Fruit fly (Drosophila melanogaster) whole organism, embryonic: ENCODE measurements around the gene TotZ.

Experiments used
- Abd-B ChIP-seq: fragments of 200-800 bp; sonication (Bioruptor generic); optimal IDR thresholded peaks from 2 replicates; lab custom pipeline; 2018; ENCODE audit warnings: missing biosample characterization, mild to moderate bottlenecking, missing genetic modification characterization, moderate library complexity
- Aef1 ChIP-seq: fragments of 200-800 bp; sonication (Bioruptor generic); IDR thresholded peaks from 3 replicates; pipeline ENCODE4 v1.3.6; 2022; ENCODE audit warnings: missing biosample characterization, missing genetic modification characterization
- CG10209 ChIP-seq: fragments of 200-800 bp; sonication (Bioruptor generic); optimal IDR thresholded peaks from 3 replicates; lab custom pipeline; 2017; ENCODE audit warnings: missing biosample characterization, mild to moderate bottlenecking, missing genetic modification characterization, missing genetic modification reagents
- CG10543 ChIP-seq: fragments of 200-800 bp; sonication (Bioruptor generic); optimal IDR thresholded peaks from 3 replicates; lab custom pipeline; 2017; ENCODE audit warnings: missing biosample characterization, mild to moderate bottlenecking, missing genetic modification characterization, moderate library complexity
- CG12219 ChIP-seq: fragments of 200-800 bp; sonication (Bioruptor generic); optimal IDR thresholded peaks from 3 replicates; lab custom pipeline; 2018; ENCODE audit warnings: missing biosample characterization, mild to moderate bottlenecking, missing genetic modification characterization
- CG12744 ChIP-seq: fragments of 200-800 bp; sonication (Bioruptor generic); optimal IDR thresholded peaks from 2 replicates; lab custom pipeline; 2016; ENCODE audit warnings: missing biosample characterization, missing genetic modification characterization
- CG17328 ChIP-seq: fragments of 200-800 bp; sonication (Bioruptor generic); IDR thresholded peaks from 2 replicates; pipeline ENCODE4 v1.3.6; 2022; ENCODE audit warnings: missing biosample characterization, missing genetic modification characterization
- CG18011 ChIP-seq: fragments of 200-800 bp; sonication (Bioruptor generic); optimal IDR thresholded peaks from 2 replicates; lab custom pipeline; 2017; ENCODE audit warnings: missing biosample characterization, missing genetic modification characterization, mild to moderate bottlenecking, moderate library complexity, missing genotype
- CG1832 ChIP-seq: fragments of 200-800 bp; sonication (Bioruptor generic); optimal IDR thresholded peaks from 2 replicates; lab custom pipeline; 2017; ENCODE audit warnings: missing biosample characterization, mild to moderate bottlenecking, missing genetic modification characterization, inconsistent platforms
- CG18476 ChIP-seq: fragments of 200-800 bp; sonication (Bioruptor generic); optimal IDR thresholded peaks from 2 replicates; lab custom pipeline; 2016; ENCODE audit warnings: missing biosample characterization, mild to moderate bottlenecking, missing genetic modification characterization
- CG18619 ChIP-seq: fragments of 200-800 bp; sonication (Bioruptor generic); optimal IDR thresholded peaks from 3 replicates; lab custom pipeline; 2017; ENCODE audit warnings: missing biosample characterization, mild to moderate bottlenecking, missing genetic modification characterization
- CG2889 ChIP-seq: fragments of 200-800 bp; sonication (Bioruptor generic); IDR thresholded peaks from 3 replicates; pipeline ENCODE4 v1.3.6; 2022; ENCODE audit warnings: missing biosample characterization, missing genetic modification characterization
- CG30403 ChIP-seq: fragments of 200-800 bp; sonication (Bioruptor generic); optimal IDR thresholded peaks from 3 replicates; lab custom pipeline; 2016; ENCODE audit warnings: missing biosample characterization, missing genetic modification characterization
- CG31388 ChIP-seq: fragments of 200-800 bp; sonication (Bioruptor generic); optimal IDR thresholded peaks from 2 replicates; lab custom pipeline; 2016; ENCODE audit warnings: missing biosample characterization, missing genetic modification characterization
- CG32772 ChIP-seq: fragments of 200-800 bp; sonication (Bioruptor generic); IDR thresholded peaks from 2 replicates; pipeline ENCODE4 v1.3.6; 2022; ENCODE audit warnings: missing biosample characterization, missing genetic modification characterization
- CG33213 ChIP-seq: fragments of 200-800 bp; sonication (Bioruptor generic); optimal IDR thresholded peaks from 3 replicates; lab custom pipeline; 2016; ENCODE audit warnings: missing biosample characterization, missing genetic modification characterization
- CG33557 ChIP-seq: fragments of 200-800 bp; sonication (Bioruptor generic); optimal IDR thresholded peaks from 2 replicates; lab custom pipeline; 2019; ENCODE audit warnings: missing biosample characterization, mild to moderate bottlenecking, missing genetic modification characterization, moderate library complexity
- CG5245 ChIP-seq: fragments of 200-800 bp; sonication (Bioruptor generic); optimal IDR thresholded peaks from 3 replicates; lab custom pipeline; 2016; ENCODE audit warnings: missing biosample characterization, missing genetic modification characterization
- CG7271 ChIP-seq: fragments of 200-800 bp; sonication (Bioruptor generic); optimal IDR thresholded peaks from 2 replicates; lab custom pipeline; 2018; ENCODE audit warnings: missing biosample characterization, mild to moderate bottlenecking, missing genetic modification characterization, moderate library complexity
- CG8089 ChIP-seq: fragments of 200-800 bp; sonication (Bioruptor generic); optimal IDR thresholded peaks from 3 replicates; lab custom pipeline; 2016; ENCODE audit warnings: missing biosample characterization, missing genetic modification characterization
- CG8281 ChIP-seq: fragments of 200-800 bp; sonication (Bioruptor generic); optimal IDR thresholded peaks from 2 replicates; lab custom pipeline; 2018; ENCODE audit warnings: missing biosample characterization, mild to moderate bottlenecking, missing genetic modification characterization, moderate library complexity
- CG8765 ChIP-seq: fragments of 200-800 bp; sonication (Bioruptor generic); IDR thresholded peaks from 2 replicates; pipeline ENCODE4 v1.3.6; 2022; ENCODE audit warnings: missing biosample characterization, missing genetic modification characterization
- CHES-1-like ChIP-seq: fragments of 200-800 bp; sonication (Bioruptor generic); optimal IDR thresholded peaks from 2 replicates; lab custom pipeline; 2016; ENCODE audit warnings: missing biosample characterization, missing genetic modification characterization
- Chrac-16 ChIP-seq: fragments of 200-800 bp; sonication (Bioruptor generic); optimal IDR thresholded peaks from 3 replicates; lab custom pipeline; 2016; ENCODE audit warnings: missing biosample characterization, missing genetic modification characterization
- Drgx ChIP-seq: fragments of 200-800 bp; sonication (Bioruptor generic); IDR thresholded peaks from 2 replicates; pipeline ENCODE4 v1.3.6; 2022; ENCODE audit warnings: missing biosample characterization, missing genetic modification characterization
- E2f2 ChIP-seq: fragments of 200-800 bp; sonication (Bioruptor generic); IDR thresholded peaks from 2 replicates; pipeline ENCODE4 v1.3.6; 2022; ENCODE audit warnings: missing biosample characterization, missing genetic modification characterization
- Ets65A ChIP-seq: fragments of 200-800 bp; sonication (Bioruptor generic); peaks from one replicate; lab custom pipeline; 2016; ENCODE audit warnings: missing biosample characterization, missing genetic modification characterization
- Fer2 ChIP-seq: fragments of 200-800 bp; sonication (Bioruptor generic); optimal IDR thresholded peaks from 2 replicates; lab custom pipeline; 2018; ENCODE audit warnings: missing biosample characterization, mild to moderate bottlenecking, missing genetic modification characterization, moderate library complexity
- Gug ChIP-seq: fragments of 200-800 bp; sonication (Bioruptor generic); IDR thresholded peaks from 4 replicates; pipeline ENCODE4 v1.3.6; 2022; ENCODE audit warnings: missing biosample characterization, missing genetic modification characterization
- Hmx ChIP-seq: fragments of 200-800 bp; sonication (Bioruptor generic); optimal IDR thresholded peaks from 2 replicates; lab custom pipeline; 2016; ENCODE audit warnings: missing biosample characterization, missing genetic modification characterization
- Lim3 ChIP-seq: fragments of 200-800 bp; sonication (Bioruptor generic); IDR thresholded peaks from 2 replicates; pipeline ENCODE4 v1.3.6; 2022; ENCODE audit warnings: missing biosample characterization, missing genetic modification characterization
- Neu2 ChIP-seq: fragments of 200-800 bp; sonication (Bioruptor generic); optimal IDR thresholded peaks from 3 replicates; lab custom pipeline; 2016; ENCODE audit warnings: missing biosample characterization, missing genetic modification characterization, borderline replicate concordance
- Nf-YB ChIP-seq: fragments of 200-800 bp; sonication (Bioruptor generic); optimal IDR thresholded peaks from 3 replicates; lab custom pipeline; 2019; ENCODE audit warnings: missing biosample characterization, mild to moderate bottlenecking, missing genetic modification characterization, moderate library complexity
- Opbp ChIP-seq: fragments of 200-800 bp; sonication (Bioruptor generic); IDR thresholded peaks from 3 replicates; pipeline ENCODE4 v1.3.6; 2022; ENCODE audit warnings: missing biosample characterization, missing genetic modification characterization; ENCODE audit not compliant: partially characterized antibody
- Ssrp ChIP-seq: fragments of 200-800 bp; sonication (Bioruptor generic); optimal IDR thresholded peaks from 2 replicates; lab custom pipeline; 2018; ENCODE audit warnings: missing biosample characterization, mild to moderate bottlenecking, missing genetic modification characterization, moderate library complexity
- Xrp1 ChIP-seq: fragments of 200-800 bp; sonication (Bioruptor generic); IDR thresholded peaks from 2 replicates; pipeline ENCODE4 v1.3.6; 2022; ENCODE audit warnings: missing biosample characterization, missing genetic modification characterization
- YL-1 ChIP-seq: fragments of 200-800 bp; sonication (Bioruptor generic); optimal IDR thresholded peaks from 3 replicates; lab custom pipeline; 2017; ENCODE audit warnings: missing biosample characterization, mild to moderate bottlenecking, missing genetic modification characterization
- br ChIP-seq: fragments of >200 bp; optimal IDR thresholded peaks from 2 replicates; lab custom pipeline; 2017
- cas ChIP-seq: fragments of 200-800 bp; sonication (Bioruptor generic); IDR thresholded peaks from 2 replicates; pipeline ENCODE4 v1.3.6; 2022; ENCODE audit warnings: missing biosample characterization, missing genetic modification characterization
- ci ChIP-seq: fragments of 200-800 bp; sonication (Bioruptor generic); IDR thresholded peaks from 3 replicates; pipeline ENCODE4 v1.3.6; 2022; ENCODE audit warnings: missing biosample characterization, missing genetic modification characterization
- dm ChIP-seq: fragments of 200-800 bp; sonication (Bioruptor generic); optimal IDR thresholded peaks from 3 replicates; lab custom pipeline; 2016; ENCODE audit warnings: missing biosample characterization, missing genetic modification characterization
- en ChIP-seq: fragments of 200-800 bp; sonication (Bioruptor generic); optimal IDR thresholded peaks from 2 replicates; lab custom pipeline; 2016; ENCODE audit warnings: missing biosample characterization, missing genetic modification characterization
- esg ChIP-seq: fragments of 200-800 bp; sonication (Bioruptor generic); conservative IDR thresholded peaks from 2 replicates; pipeline ENCODE4 v1.3.6; 2022; ENCODE audit warnings: missing biosample characterization, missing genetic modification characterization
- fru ChIP-seq: fragments of >200 bp; optimal IDR thresholded peaks from 2 replicates; lab custom pipeline; 2017
- hbn ChIP-seq: fragments of 200-800 bp; sonication (Bioruptor generic); IDR thresholded peaks from 2 replicates; pipeline ENCODE4 v1.3.6; 2022; ENCODE audit warnings: missing biosample characterization, missing genetic modification characterization; ENCODE audit not compliant: partially characterized antibody
- lbe ChIP-seq: fragments of 200-800 bp; sonication (Bioruptor generic); optimal IDR thresholded peaks from 2 replicates; lab custom pipeline; 2016; ENCODE audit warnings: missing biosample characterization, mild to moderate bottlenecking, missing genetic modification characterization
- nerfin-1 ChIP-seq: fragments of 200-800 bp; sonication (Bioruptor generic); optimal IDR thresholded peaks from 3 replicates; lab custom pipeline; 2019; ENCODE audit warnings: missing biosample characterization, mild to moderate bottlenecking, missing genetic modification characterization, moderate library complexity
- nom ChIP-seq: fragments of 200-800 bp; sonication (Bioruptor generic); optimal IDR thresholded peaks from 2 replicates; lab custom pipeline; 2017; ENCODE audit warnings: missing biosample characterization, missing genetic modification characterization, mild to moderate bottlenecking, moderate library complexity, missing genetic modification reagents
- schlank ChIP-seq: fragments of 200-800 bp; sonication (Bioruptor generic); optimal IDR thresholded peaks from 2 replicates; lab custom pipeline; 2018; ENCODE audit warnings: missing biosample characterization, mild to moderate bottlenecking, missing genetic modification characterization
- tio ChIP-seq: fragments of 200-800 bp; sonication (Bioruptor generic); optimal IDR thresholded peaks from 2 replicates; lab custom pipeline; 2017; ENCODE audit warnings: missing biosample characterization, missing genetic modification characterization, inconsistent platforms
- tx ChIP-seq: fragments of 200-800 bp; sonication (Bioruptor generic); optimal IDR thresholded peaks from 2 replicates; lab custom pipeline; 2016; ENCODE audit warnings: missing biosample characterization, missing genetic modification characterization

Gene TotZ

DNA sequence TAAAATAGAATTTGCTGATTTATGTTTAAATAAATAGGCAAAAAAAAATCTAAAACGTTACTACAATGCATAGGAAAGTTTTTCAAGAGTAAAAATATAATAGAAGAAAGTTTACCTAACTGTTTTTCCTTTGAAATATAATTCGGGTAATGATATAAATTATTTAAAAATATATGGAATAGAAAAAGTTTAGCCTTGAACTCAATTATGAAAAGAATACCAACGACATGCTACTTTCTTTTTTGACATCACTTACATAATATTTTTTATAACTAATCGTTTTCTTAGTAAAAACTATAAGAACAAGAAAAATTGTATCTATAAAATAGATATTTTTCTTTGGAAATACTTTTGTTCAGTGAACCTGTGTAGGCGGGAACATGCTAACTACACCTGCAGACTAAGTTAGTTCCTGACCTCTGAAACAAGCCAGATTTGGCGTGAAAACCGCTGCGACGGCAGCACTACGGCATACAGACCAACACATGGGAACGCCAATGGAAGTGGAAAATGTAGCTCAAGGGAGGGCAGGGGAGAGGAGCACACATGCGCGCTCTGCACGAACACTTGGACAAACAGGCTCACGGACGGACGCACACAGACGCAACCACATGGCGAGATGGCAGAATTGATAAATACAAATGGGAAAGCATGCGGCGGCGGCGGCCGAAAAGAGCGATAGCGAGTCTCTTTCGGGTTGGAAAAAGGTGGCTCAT is 48.0 kb upstream of the TotZ start (continued):
- TF ChIP-seq CG8765 (no peak), Gug (GFP tag; lab: Robert Waterston, UW) (peak; percentile 14; the same call in 1 of the 4 replicates), Fer2 (no peak), CG33213 (GFP tag; lab: Kevin White, UChicago) (no peak), CG32772 (no peak), lbe (no peak), CG5245 (GFP tag; lab: Kevin White, UChicago) (no peak), CG18619 (GFP tag; lab: Kevin White, UChicago) (peak; percentile 19), YL-1 (no peak), CG31388 (GFP tag; lab: Kevin White, UChicago) (no peak), E2f2 (GFP tag; lab: Robert Waterston, UW) (no peak), CG1832 (GFP tag; lab: Kevin White, UChicago) (no peak), Ssrp (tag; lab: Kevin White, UChicago) (peak; percentile 42), Nf-YB (GFP tag; lab: Kevin White, UChicago) (no peak), CG18476 (GFP tag; lab: Kevin White, UChicago) (no peak), fru (lab: Kevin White, UChicago) (no peak), Neu2 (no peak), CG30403 (peak; percentile 49), br (lab: Kevin White, UChicago) (no peak), Lim3 (GFP tag; lab: Robert Waterston, UW) (no peak), nerfin-1 (no peak), Abd-B (GFP tag; lab: Kevin White, UChicago) (no peak), CG12744 (GFP tag; lab: Kevin White, UChicago) (no peak), Opbp (GFP tag; lab: Robert Waterston, UW) (peak; percentile 42; the same call in 1 of the 3 replicates), CG8281 (tag; lab: Kevin White, UChicago) (no peak), en (GFP tag; lab: Kevin White, UChicago) (no peak), CG12219 (GFP tag; lab: Kevin White, UChicago) (no peak), Xrp1 (GFP tag; lab: Robert Waterston, UW) (no peak), CG8089 (no peak), nom (GFP tag; lab: Kevin White, UChicago) (no peak), schlank (tag; lab: Kevin White, UChicago) (no peak), esg (GFP tag; lab: Robert Waterston, UW) (peak; percentile 27), CG18011 (GFP tag; lab: Kevin White, UChicago) (no peak), cas (GFP tag; lab: Robert Waterston, UW) (no peak), Ets65A (GFP tag; lab: Kevin White, UChicago) (no peak), CG7271 (no peak), CG33557 (GFP tag; lab: Kevin White, UChicago) (no peak), CG10209 (GFP tag; lab: Kevin White, UChicago) (peak; percentile 44), CHES-1-like (no peak), hbn (GFP tag; lab: Robert Waterston, UW) (0 out of 2 replicates have a peak, but pooled peaks have one; percentile 37), CG2889 (GFP tag; lab: Robert Waterston, UW) (no peak), CG10543 (peak; percentile 93), Drgx (GFP tag; lab: Robert Waterston, UW) (no peak; the same call in 1 of the 2 replicates), dm (GFP tag; lab: Kevin White, UChicago) (peak; percentile 92), CG17328 (GFP tag; lab: Robert Waterston, UW) (no peak), Aef1 (GFP tag; lab: Robert Waterston, UW) (no peak), Chrac-16 (GFP tag; lab: Kevin White, UChicago) (no peak), Hmx (no peak), tio (GFP tag; lab: Kevin White, UChicago) (no peak), ci (GFP tag; lab: Robert Waterston, UW) (peak; percentile 76; the same call in 2 of the 3 replicates), tx (GFP tag; lab: Kevin White, UChicago) (no peak)
